Fruit fly (Drosophila melanogaster): ENCODE data around the gene nocte.

nocte gene

DNA sequence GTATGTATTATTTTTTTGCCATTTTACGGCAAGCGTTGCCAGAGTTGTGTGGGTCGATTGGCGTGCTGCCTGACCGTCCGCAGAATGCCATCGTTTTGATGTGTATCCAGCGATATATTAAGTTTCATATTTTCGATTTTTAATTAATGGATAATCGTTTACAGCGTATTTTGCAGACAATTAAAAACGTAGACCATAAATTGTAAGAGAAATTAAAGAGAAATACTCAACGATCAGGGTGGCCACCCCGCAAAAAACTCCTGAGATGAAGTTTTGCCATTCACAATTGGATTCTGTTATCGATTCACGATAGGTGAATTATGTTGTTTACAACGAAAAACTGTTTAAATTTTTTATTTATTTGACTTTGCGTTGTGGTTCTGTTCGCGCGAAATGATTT lies at the start of gene nocte (continued):
- no peak for TF ChIP-seq prd (optimal IDR thresholded peaks at IDR 0.05)
- TF ChIP-seq prd (GFP tag; IDR thresholded peaks at IDR 0.05): no peak
- TF ChIP-seq CG12219 (GFP tag; optimal IDR thresholded peaks at IDR 0.05): no peak
- TF ChIP-seq vvl (GFP tag; IDR thresholded peaks at IDR 0.05): no peak
- no peak for TF ChIP-seq sob (GFP tag; IDR thresholded peaks at IDR 0.05)
- no peak for TF ChIP-seq Deaf1 (tag; optimal IDR thresholded peaks at IDR 0.05)
- TF ChIP-seq pho (GFP tag; optimal IDR thresholded peaks at IDR 0.05): no peak
- TF ChIP-seq NfI (GFP tag; optimal IDR thresholded peaks at IDR 0.05): no peak
- TF ChIP-seq CG11504 (tag; optimal IDR thresholded peaks at IDR 0.05): no peak
- TF ChIP-seq tup (GFP tag; optimal IDR thresholded peaks at IDR 0.05): no peak
- TF ChIP-seq Doc3 (GFP tag; IDR thresholded peaks at IDR 0.05; ENCODE audit: partially characterized antibody): no peak
- no peak for TF ChIP-seq otp (GFP tag; IDR thresholded peaks at IDR 0.05)
- no peak for TF ChIP-seq usp (GFP tag; optimal IDR thresholded peaks at IDR 0.05)
- TF ChIP-seq CG2202 (tag; optimal IDR thresholded peaks at IDR 0.05): no peak
- TF ChIP-seq Six4 (GFP tag; optimal IDR thresholded peaks at IDR 0.05): no peak
- TF ChIP-seq yki (optimal IDR thresholded peaks at IDR 0.05): no peak
- TF ChIP-seq CG7357 (GFP tag; IDR thresholded peaks at IDR 0.05): no peak
- TF ChIP-seq p53 (GFP tag; optimal IDR thresholded peaks at IDR 0.05): no peak
- TF ChIP-seq BEAF-32 (GFP tag; optimal IDR thresholded peaks at IDR 0.05): peak; percentile 67
- no peak for TF ChIP-seq CG7745 (tag; optimal IDR thresholded peaks at IDR 0.05)
- no peak for TF ChIP-seq HLH3B (GFP tag; IDR thresholded peaks at IDR 0.05)
- no peak for TF ChIP-seq CG12104 (GFP tag; optimal IDR thresholded peaks at IDR 0.05)
- TF ChIP-seq CG8944 (GFP tag; optimal IDR thresholded peaks at IDR 0.05): no peak
- TF ChIP-seq CG4360 (GFP tag; IDR thresholded peaks at IDR 0.05): no peak
- peak; percentile 53 for TF ChIP-seq phol (tag; optimal IDR thresholded peaks at IDR 0.05)
- TF ChIP-seq D19B (GFP tag; optimal IDR thresholded peaks at IDR 0.05): no peak
- 0 out of 3 replicates have a peak, but pooled peaks have one; percentile 46 for TF ChIP-seq HLH4C (GFP tag; IDR thresholded peaks at IDR 0.05; ENCODE audit: partially characterized antibody)
- TF ChIP-seq CG15011 (GFP tag; optimal IDR thresholded peaks at IDR 0.05): no peak
- no peak for TF ChIP-seq grn (GFP tag; optimal IDR thresholded peaks at IDR 0.05)
- peak; percentile 66 for TF ChIP-seq Sry-δ (GFP tag; optimal IDR thresholded peaks at IDR 0.05)
- no peak for TF ChIP-seq eve (GFP tag; optimal IDR thresholded peaks at IDR 0.05)
- TF ChIP-seq cato (GFP tag; optimal IDR thresholded peaks at IDR 0.05; ENCODE audit: borderline replicate concordance): no peak
- TF ChIP-seq Aef1 (GFP tag; IDR thresholded peaks at IDR 0.05): no peak
- no peak for TF ChIP-seq crc (GFP tag; optimal IDR thresholded peaks at IDR 0.05)
- TF ChIP-seq CG16779 (GFP tag; IDR thresholded peaks at IDR 0.05): no peak
- no peak for TF ChIP-seq B-H2 (GFP tag; optimal IDR thresholded peaks at IDR 0.05)
- TF ChIP-seq ro (GFP tag; IDR thresholded peaks at IDR 0.05): no peak
- TF ChIP-seq Adf1 (GFP tag; IDR thresholded peaks at IDR 0.05): no peak
- 0 out of 2 replicates have a peak, but pooled peaks have one; percentile 8 for TF ChIP-seq gt (GFP tag; IDR thresholded peaks at IDR 0.05)
- TF ChIP-seq dan (GFP tag; IDR thresholded peaks at IDR 0.05): no peak
- TF ChIP-seq CG2129 (GFP tag; IDR thresholded peaks at IDR 0.05; ENCODE audit: partially characterized antibody): 0 out of 2 replicates have a peak, but pooled peaks have one; percentile 20
- TF ChIP-seq Fer1 (GFP tag; optimal IDR thresholded peaks at IDR 0.05): no peak
- TF ChIP-seq br (optimal IDR thresholded peaks at IDR 0.05): no peak
- TF ChIP-seq CG9797 (GFP tag; optimal IDR thresholded peaks at IDR 0.05): peak; percentile 27
- no peak for TF ChIP-seq Trl (optimal IDR thresholded peaks at IDR 0.05)
- no peak for TF ChIP-seq Trl (GFP tag; optimal IDR thresholded peaks at IDR 0.05)
- TF ChIP-seq CG17328 (GFP tag; IDR thresholded peaks at IDR 0.05): no peak
- TF ChIP-seq CG4404 (GFP tag; IDR thresholded peaks at IDR 0.05): no peak
- TF ChIP-seq Opbp (GFP tag; IDR thresholded peaks at IDR 0.05; ENCODE audit: partially characterized antibody): peak; percentile 29; the same call in 1 of the 3 replicates
- no peak for TF ChIP-seq rib (GFP tag; IDR thresholded peaks at IDR 0.05)
- no peak for TF ChIP-seq Xrp1 (GFP tag; IDR thresholded peaks at IDR 0.05)
- TF ChIP-seq CG3995 (GFP tag; optimal IDR thresholded peaks at IDR 0.05): no peak
- no peak for TF ChIP-seq HLHmδ (GFP tag; optimal IDR thresholded peaks at IDR 0.05)
